Worm (Caenorhabditis elegans) whole organism, late embryonic: ENCODE results near the gene phat-3.

Experiments
- K02D7.2 ChIP-seq: sonication (generic microtip); optimal IDR thresholded peaks from 2 replicates; lab custom pipeline; 2017; ENCODE audit warnings: mild to moderate bottlenecking, missing genetic modification characterization, missing compliant biosample characterization
- K09A11.1 ChIP-seq: sonication (generic microtip); optimal IDR thresholded peaks from 2 replicates; lab custom pipeline; 2017; ENCODE audit warnings: antibody characterized with exemption, mild to moderate bottlenecking, missing genetic modification characterization, missing compliant biosample characterization; ENCODE audit not compliant: insufficient read depth
- ahr-1 ChIP-seq: sonication (generic microtip); optimal IDR thresholded peaks from 2 replicates; lab custom pipeline; 2016; ENCODE audit warnings: missing genetic modification characterization, missing compliant biosample characterization
- ama-1 ChIP-seq: fragments of 150-350 bp; optimal IDR thresholded peaks from 2 replicates; lab custom pipeline; 2014
- ceh-14 ChIP-seq: sonication (generic microtip); optimal IDR thresholded peaks from 2 replicates; lab custom pipeline; 2016; ENCODE audit warnings: missing genotype, missing genetic modification characterization, missing compliant biosample characterization
- ceh-2 ChIP-seq: sonication (generic microtip); optimal IDR thresholded peaks from 2 replicates; lab custom pipeline; 2016; ENCODE audit warnings: missing genotype, missing genetic modification characterization, missing compliant biosample characterization
- ceh-22 ChIP-seq: sonication (generic microtip); optimal IDR thresholded peaks from 2 replicates; lab custom pipeline; 2017; ENCODE audit warnings: missing biosample characterization, missing genetic modification characterization
- ceh-24 ChIP-seq: sonication (generic microtip); optimal IDR thresholded peaks from 2 replicates; lab custom pipeline; 2016; ENCODE audit warnings: mild to moderate bottlenecking, missing genetic modification characterization, missing compliant biosample characterization
- ceh-31 ChIP-seq: sonication (generic microtip); optimal IDR thresholded peaks from 2 replicates; lab custom pipeline; 2016; ENCODE audit warnings: missing genetic modification characterization, missing compliant biosample characterization
- ceh-48 ChIP-seq: sonication (generic microtip); optimal IDR thresholded peaks from 2 replicates; lab custom pipeline; 2016; ENCODE audit warnings: missing genetic modification characterization, inconsistent platforms, missing compliant biosample characterization
- ceh-9 ChIP-seq: sonication (generic microtip); optimal IDR thresholded peaks from 2 replicates; lab custom pipeline; 2016; ENCODE audit warnings: mild to moderate bottlenecking, missing genetic modification characterization, inconsistent platforms, missing compliant biosample characterization
- che-1 ChIP-seq: sonication (generic microtip); optimal IDR thresholded peaks from 2 replicates; lab custom pipeline; 2016; ENCODE audit warnings: mild to moderate bottlenecking, missing genetic modification characterization, missing compliant biosample characterization
- dmd-4 ChIP-seq: sonication (generic microtip); optimal IDR thresholded peaks from 2 replicates; lab custom pipeline; 2016; ENCODE audit warnings: borderline replicate concordance, missing genetic modification characterization, missing compliant biosample characterization
- elt-2 ChIP-seq: sonication (generic microtip); optimal IDR thresholded peaks from 2 replicates; lab custom pipeline; 2016; ENCODE audit warnings: missing genetic modification reagents, missing genetic modification characterization, missing compliant biosample characterization
- elt-4 ChIP-seq: sonication (generic microtip); optimal IDR thresholded peaks from 2 replicates; lab custom pipeline; 2016; ENCODE audit warnings: missing genetic modification characterization, missing compliant biosample characterization
- fax-1 ChIP-seq: sonication (generic microtip); optimal IDR thresholded peaks from 2 replicates; lab custom pipeline; 2016; ENCODE audit warnings: missing genotype, missing genetic modification characterization, missing compliant biosample characterization
- fkh-10 ChIP-seq: fragments of 150-350 bp; optimal IDR thresholded peaks from 2 replicates; lab custom pipeline; 2014; ENCODE audit warnings: missing biosample characterization, missing genetic modification reagents, missing genetic modification characterization
- fkh-6 ChIP-seq: sonication (generic microtip); optimal IDR thresholded peaks from 2 replicates; lab custom pipeline; 2016; ENCODE audit warnings: missing genetic modification characterization, missing compliant biosample characterization
- gmeb-2 ChIP-seq: sonication (generic microtip); optimal IDR thresholded peaks from 2 replicates; lab custom pipeline; 2016; ENCODE audit warnings: missing genetic modification characterization, inconsistent platforms, missing compliant biosample characterization
- hlh-15 ChIP-seq: sonication (generic microtip); optimal IDR thresholded peaks from 2 replicates; lab custom pipeline; 2016; ENCODE audit warnings: missing genetic modification characterization, missing compliant biosample characterization
- hlh-6 ChIP-seq: sonication (generic microtip); optimal IDR thresholded peaks from 2 replicates; lab custom pipeline; 2016; ENCODE audit warnings: missing genotype, missing genetic modification characterization, missing compliant biosample characterization
- hlh-8 ChIP-seq: sonication (generic microtip); optimal IDR thresholded peaks from 2 replicates; lab custom pipeline; 2016; ENCODE audit warnings: missing genotype, missing genetic modification characterization, missing compliant biosample characterization
- lim-6 ChIP-seq: sonication (generic microtip); optimal IDR thresholded peaks from 2 replicates; lab custom pipeline; 2016; ENCODE audit warnings: missing genetic modification characterization, missing compliant biosample characterization
- mec-3 ChIP-seq: sonication (generic microtip); optimal IDR thresholded peaks from 2 replicates; lab custom pipeline; 2016; ENCODE audit warnings: borderline replicate concordance, missing genetic modification characterization, missing compliant biosample characterization
- nfya-1 ChIP-seq: sonication (generic microtip); optimal IDR thresholded peaks from 2 replicates; lab custom pipeline; 2017; ENCODE audit warnings: missing genetic modification characterization, mild to moderate bottlenecking, missing compliant biosample characterization, antibody characterized with exemption, moderate library complexity
- nhr-11 ChIP-seq: fragments of 150-350 bp; optimal IDR thresholded peaks from 2 replicates; lab custom pipeline; 2014; ENCODE audit warnings: missing biosample characterization, missing genetic modification characterization
- nhr-232 ChIP-seq: sonication (generic microtip); optimal IDR thresholded peaks from 2 replicates; lab custom pipeline; 2016; ENCODE audit warnings: missing genetic modification characterization, missing compliant biosample characterization
- npax-4 ChIP-seq: sonication (generic microtip); optimal IDR thresholded peaks from 2 replicates; lab custom pipeline; 2016; ENCODE audit warnings: missing genetic modification characterization, missing compliant biosample characterization
- odd-2 ChIP-seq: sonication (generic microtip); optimal IDR thresholded peaks from 2 replicates; lab custom pipeline; 2017; ENCODE audit warnings: antibody characterized with exemption, mild to moderate bottlenecking, missing genetic modification characterization, missing compliant biosample characterization
- pag-3 ChIP-seq: sonication (generic microtip); optimal IDR thresholded peaks from 2 replicates; lab custom pipeline; 2016; ENCODE audit warnings: missing compliant biosample characterization, missing genetic modification characterization, borderline replicate concordance
- pax-1 ChIP-seq: fragments of 150-350 bp; optimal IDR thresholded peaks from 2 replicates; lab custom pipeline; 2014; ENCODE audit warnings: missing biosample characterization, missing genetic modification characterization
- pha-2 ChIP-seq: sonication (generic microtip); optimal IDR thresholded peaks from 2 replicates; lab custom pipeline; 2017; ENCODE audit warnings: mild to moderate bottlenecking, missing genetic modification characterization, missing compliant biosample characterization
- pha-4 ChIP-seq: fragments of 150-350 bp; optimal IDR thresholded peaks from 2 replicates; lab custom pipeline; 2018; ENCODE audit warnings: missing biosample characterization, missing genetic modification reagents, missing genetic modification characterization
- pros-1 ChIP-seq: fragments of 150-350 bp; optimal IDR thresholded peaks from 2 replicates; lab custom pipeline; 2014; ENCODE audit warnings: missing biosample characterization, missing genetic modification reagents, missing genetic modification characterization
- ref-2 ChIP-seq: sonication (generic microtip); optimal IDR thresholded peaks from 2 replicates; lab custom pipeline; 2016; ENCODE audit warnings: missing genetic modification characterization, missing compliant biosample characterization
- rnt-1 ChIP-seq: sonication (generic microtip); optimal IDR thresholded peaks from 2 replicates; lab custom pipeline; 2016; ENCODE audit warnings: missing genetic modification characterization, missing compliant biosample characterization
- sdc-2 ChIP-seq: sonication (generic microtip); optimal IDR thresholded peaks from 2 replicates; lab custom pipeline; 2016; ENCODE audit warnings: missing genotype, missing genetic modification characterization, missing compliant biosample characterization
- sox-2 ChIP-seq: fragments of 200-800 bp; sonication (Bioruptor generic); IDR thresholded peaks from 2 replicates; pipeline ENCODE4 v1.3.6; 2022; ENCODE audit warnings: missing genetic modification reagents, missing genetic modification characterization, missing compliant biosample characterization
- sox-4 ChIP-seq: sonication (generic microtip); optimal IDR thresholded peaks from 2 replicates; lab custom pipeline; 2017; ENCODE audit warnings: mild to moderate bottlenecking, missing genetic modification characterization, inconsistent platforms, missing compliant biosample characterization
- tbx-2 ChIP-seq: sonication (generic microtip); optimal IDR thresholded peaks from 2 replicates; lab custom pipeline; 2016; ENCODE audit warnings: missing genetic modification characterization, missing compliant biosample characterization
- tbx-7 ChIP-seq: sonication (generic microtip); optimal IDR thresholded peaks from 2 replicates; lab custom pipeline; 2016; ENCODE audit warnings: missing genotype, missing genetic modification characterization, missing compliant biosample characterization
- unc-3 ChIP-seq, 2 experiments: fragments of 200-800 bp in 1 of 2; sonication (Bioruptor generic) in 1 of 2; sonication (generic microtip) in 1 of 2; conservative IDR thresholded peaks in 1 of 2; optimal IDR thresholded peaks in 1 of 2; 2 replicates each; pipeline versions ENCODE4 v1.3.6 to Lab custom; 2016 to 2022; ENCODE audit warnings: missing compliant biosample characterization in 2 of 2, missing genetic modification characterization in 2 of 2, missing genetic modification reagents in 1 of 2
- unc-42 ChIP-seq: sonication (generic microtip); optimal IDR thresholded peaks from 2 replicates; lab custom pipeline; 2016; ENCODE audit warnings: missing genotype, missing genetic modification characterization, missing compliant biosample characterization
- unc-55 ChIP-seq: sonication (generic microtip); optimal IDR thresholded peaks from 2 replicates; lab custom pipeline; 2017; ENCODE audit warnings: missing biosample characterization, missing genetic modification reagents, missing genetic modification characterization
- unc-86 ChIP-seq: sonication (generic microtip); optimal IDR thresholded peaks from 2 replicates; lab custom pipeline; 2016; ENCODE audit warnings: missing genetic modification characterization, missing compliant biosample characterization
- zip-5 ChIP-seq: sonication (generic microtip); optimal IDR thresholded peaks from 2 replicates; lab custom pipeline; 2016; ENCODE audit warnings: missing genetic modification characterization, missing compliant biosample characterization

The phat-3 gene

DNA sequence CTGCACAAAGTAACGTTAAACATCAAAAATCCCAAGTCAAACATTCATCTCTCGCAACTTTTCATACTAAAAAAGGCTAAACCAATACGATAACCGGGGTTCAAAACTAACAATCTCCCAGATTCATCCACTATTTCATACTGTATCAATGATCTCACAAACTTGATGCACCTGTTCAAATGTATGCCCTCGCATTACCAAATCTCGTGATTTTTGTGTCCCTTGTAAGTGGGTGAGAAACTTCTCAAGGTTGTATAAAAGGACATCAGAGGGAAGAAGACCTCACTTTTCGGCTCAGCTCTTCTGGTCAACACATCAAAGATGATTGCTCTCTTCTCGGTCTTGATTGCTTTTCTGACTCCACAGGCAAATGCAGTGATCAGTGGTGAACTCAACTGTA, at the start of gene phat-3:
Gene phat-3, plus strand, starts transcription at position 301 of the 400 bp plus-strand sequence.
- no peak for TF ChIP-seq K02D7.2 (tag; lab: Kevin White, UChicago)
- TF ChIP-seq nfya-1 (tag; lab: Kevin White, UChicago) = no peak
- TF ChIP-seq sox-2 = no peak
- TF ChIP-seq nhr-232 (tag; lab: Kevin White, UChicago) = no peak
- no peak for TF ChIP-seq pax-1 (tag; lab: Kevin White, UChicago)
- no peak for TF ChIP-seq elt-4 (tag; lab: Kevin White, UChicago)
- TF ChIP-seq pag-3 (tag; lab: Kevin White, UChicago) = no peak
- no peak for TF ChIP-seq ahr-1
- TF ChIP-seq unc-86 = no peak
- no peak for TF ChIP-seq ceh-31
- no peak for TF ChIP-seq unc-55 (GFP tag; lab: Kevin White, UChicago)
- TF ChIP-seq pros-1 (tag; lab: Kevin White, UChicago) = no peak
- no peak for TF ChIP-seq tbx-7
- no peak for TF ChIP-seq unc-42 (tag; lab: Kevin White, UChicago)
- no peak for TF ChIP-seq unc-3 (GFP tag; conservative IDR thresholded peaks at IDR 0.05; lab: Robert Waterston, UW)
- TF ChIP-seq unc-3 (tag; optimal IDR thresholded peaks at IDR 0.05; lab: Kevin White, UChicago) = no peak
- no peak for TF ChIP-seq che-1 (tag; lab: Kevin White, UChicago)
- TF ChIP-seq ceh-14 = no peak

DNA sequence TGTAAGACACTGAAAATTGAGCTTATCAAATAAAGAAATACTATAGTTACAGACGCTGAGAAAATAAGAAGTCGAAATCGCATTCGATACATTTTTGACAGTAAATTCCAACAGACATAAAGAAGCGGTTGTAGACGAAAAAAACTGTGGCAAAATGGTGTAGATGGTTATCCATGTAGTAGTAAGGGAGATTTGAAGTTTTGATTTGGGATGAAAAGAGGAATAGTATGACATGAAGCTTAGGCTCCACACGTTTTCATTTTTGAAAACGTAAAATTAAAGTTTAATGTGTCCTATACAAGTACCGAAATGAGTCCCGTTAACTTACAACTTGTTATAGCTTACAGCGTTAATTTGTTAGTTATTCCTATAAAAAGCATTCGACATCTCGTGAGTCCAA, 49.7 kb upstream of the phat-3 start, which contains the start of gene K09D9.9:
Gene K09D9.9, minus strand, starts transcription at position 101 of the 400 bp plus-strand sequence.
- TF ChIP-seq ceh-9 (no peak), ceh-2 (no peak), hlh-6 (no peak), hlh-8 (tag; lab: Kevin White, UChicago) (no peak), mec-3 (tag; lab: Kevin White, UChicago) (no peak), pha-2 (tag; lab: Kevin White, UChicago) (no peak), ama-1 (lab: Kevin White, UChicago) (no peak), unc-42 (tag; lab: Kevin White, UChicago) (no peak), npax-4 (tag; lab: Kevin White, UChicago) (no peak), lim-6 (no peak), sdc-2 (tag; lab: Kevin White, UChicago) (no peak), tbx-2 (tag; lab: Kevin White, UChicago) (no peak), elt-4 (tag; lab: Kevin White, UChicago) (no peak), gmeb-2 (tag; lab: Kevin White, UChicago) (no peak), unc-86 (no peak), zip-5 (tag; lab: Kevin White, UChicago) (no peak)

DNA sequence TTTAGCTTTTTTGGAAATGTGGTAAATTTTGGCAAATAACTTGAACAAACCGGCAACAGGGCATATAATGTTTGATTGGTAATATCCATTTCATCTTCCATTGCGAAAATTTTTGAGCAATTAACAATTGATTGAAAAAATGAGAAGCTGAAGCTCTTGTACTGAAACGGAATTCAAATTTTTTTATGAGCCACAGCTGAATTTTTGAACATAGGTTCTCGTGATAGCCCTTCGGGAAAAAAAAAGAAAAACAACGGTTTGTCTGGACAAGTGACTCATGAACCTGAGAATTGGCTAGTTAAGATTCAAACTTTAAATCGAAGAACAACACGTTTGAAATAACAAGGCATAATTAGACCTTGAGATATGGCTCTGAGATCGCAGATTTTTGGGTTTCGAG, 47.9 kb upstream of the phat-3 start, which contains the start of gene srx-62:
Gene srx-62, minus strand, starts transcription at position 101 of the 400 bp plus-strand sequence.
- TF ChIP-seq unc-55 (GFP tag; lab: Kevin White, UChicago) = no peak
- TF ChIP-seq elt-2 (tag; lab: Kevin White, UChicago) = no peak
- TF ChIP-seq pax-1 (tag; lab: Kevin White, UChicago) = no peak
- TF ChIP-seq ceh-48 (tag; lab: Kevin White, UChicago) = no peak
- TF ChIP-seq sdc-2 (tag; lab: Kevin White, UChicago) = no peak
- TF ChIP-seq ceh-9 = no peak
- no peak for TF ChIP-seq pha-4 (tag; lab: Kevin White, UChicago)
- TF ChIP-seq fkh-6 = no peak
- no peak for TF ChIP-seq sox-4 (tag; lab: Kevin White, UChicago)
- no peak for TF ChIP-seq unc-42 (tag; lab: Kevin White, UChicago)
- no peak for TF ChIP-seq odd-2 (tag; lab: Kevin White, UChicago)
- no peak for TF ChIP-seq dmd-4 (tag; lab: Kevin White, UChicago)

DNA sequence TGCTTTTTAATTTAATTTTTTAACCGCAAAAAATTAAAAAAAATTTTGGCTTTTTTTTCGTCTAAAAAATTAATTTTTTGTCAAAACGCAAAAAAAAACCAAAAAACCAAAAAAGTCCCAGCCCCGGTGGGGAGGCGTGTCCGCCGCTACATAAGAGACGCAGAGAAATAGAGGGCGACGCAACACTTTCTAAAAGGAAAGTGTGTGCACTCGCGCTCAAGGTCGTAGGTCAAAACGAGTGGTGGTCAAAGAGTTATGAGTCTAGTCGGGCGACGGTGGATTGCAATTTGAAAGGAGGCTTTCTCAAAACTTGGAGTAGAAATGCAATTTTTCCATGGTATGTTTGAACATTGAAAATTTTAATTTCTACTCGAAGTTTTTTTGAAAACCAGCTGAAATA, 39.2 kb upstream of the phat-3 start:
- no peak for TF ChIP-seq unc-55 (GFP tag; lab: Kevin White, UChicago)
- no peak for TF ChIP-seq K09A11.1 (tag; lab: Kevin White, UChicago)
- TF ChIP-seq tbx-7 = no peak
- no peak for TF ChIP-seq fkh-10
- no peak for TF ChIP-seq lim-6
- TF ChIP-seq rnt-1 (tag; lab: Kevin White, UChicago) = no peak
- no peak for TF ChIP-seq hlh-15 (tag; lab: Kevin White, UChicago)
- no peak for TF ChIP-seq ceh-9
- no peak for TF ChIP-seq fax-1 (tag; lab: Kevin White, UChicago)
- no peak for TF ChIP-seq nhr-232 (tag; lab: Kevin White, UChicago)
- no peak for TF ChIP-seq ceh-24
- TF ChIP-seq ref-2 (tag; lab: Kevin White, UChicago) = no peak
- no peak for TF ChIP-seq nhr-11
- no peak for TF ChIP-seq unc-3 (GFP tag; conservative IDR thresholded peaks at IDR 0.05; lab: Robert Waterston, UW)
- TF ChIP-seq unc-3 (tag; optimal IDR thresholded peaks at IDR 0.05; lab: Kevin White, UChicago) = no peak
- TF ChIP-seq pha-4 (tag; lab: Kevin White, UChicago) = no peak
- no peak for TF ChIP-seq elt-4 (tag; lab: Kevin White, UChicago)
- no peak for TF ChIP-seq elt-2 (tag; lab: Kevin White, UChicago)
- TF ChIP-seq ceh-22 (tag; lab: Kevin White, UChicago) = no peak
- TF ChIP-seq, all 69 proteins: peak for 0
